Worm (Caenorhabditis elegans) whole organism, late embryonic: ENCODE results near the gene F07C6.6.

ENCODE experiments used
- ceh-9 ChIP-seq: sonication (generic microtip); optimal IDR thresholded peaks from 2 replicates; lab custom pipeline; 2016; ENCODE audit warnings: mild to moderate bottlenecking, missing genetic modification characterization, inconsistent platforms, missing compliant biosample characterization
- ets-4 ChIP-seq: sonication (generic microtip); optimal IDR thresholded peaks from 2 replicates; lab custom pipeline; 2016; ENCODE audit warnings: missing genetic modification characterization, missing compliant biosample characterization
- lim-6 ChIP-seq: sonication (generic microtip); optimal IDR thresholded peaks from 2 replicates; lab custom pipeline; 2016; ENCODE audit warnings: missing genetic modification characterization, missing compliant biosample characterization
- pag-3 ChIP-seq: sonication (generic microtip); optimal IDR thresholded peaks from 2 replicates; lab custom pipeline; 2016; ENCODE audit warnings: missing compliant biosample characterization, missing genetic modification characterization, borderline replicate concordance
- unc-3 ChIP-seq, 2 experiments: fragments of 200-800 bp in 1 of 2; sonication (Bioruptor generic) in 1 of 2; sonication (generic microtip) in 1 of 2; conservative IDR thresholded peaks in 1 of 2; optimal IDR thresholded peaks in 1 of 2; 2 replicates each; pipeline versions ENCODE4 v1.3.6 to Lab custom; 2016 to 2022; ENCODE audit warnings: missing compliant biosample characterization in 2 of 2, missing genetic modification characterization in 2 of 2, missing genetic modification reagents in 1 of 2
- unc-86 ChIP-seq: sonication (generic microtip); optimal IDR thresholded peaks from 2 replicates; lab custom pipeline; 2016; ENCODE audit warnings: missing genetic modification characterization, missing compliant biosample characterization

DNA sequence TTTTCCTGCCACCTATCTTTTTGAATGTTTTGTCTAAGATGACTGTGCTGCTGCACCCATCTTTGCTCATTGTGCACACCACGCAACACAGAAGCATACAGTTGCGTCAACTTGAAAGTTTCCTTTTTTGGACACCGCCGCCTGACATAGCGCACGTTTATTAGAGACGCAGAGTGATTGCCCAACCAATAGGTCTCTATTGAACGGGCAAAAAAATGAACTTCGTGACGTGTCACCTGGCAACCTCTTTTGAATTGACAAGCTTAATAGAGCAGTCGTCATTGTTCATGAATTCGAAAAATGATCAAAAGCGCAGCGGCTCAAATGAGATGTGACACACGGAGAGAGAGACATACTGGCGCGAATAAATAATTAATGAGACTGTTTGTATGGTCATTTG lies 19.0 kb downstream of the F07C6.6 start:
- no peak for TF ChIP-seq ets-4 (tag; lab: Kevin White, UChicago)
- TF ChIP-seq unc-3 (GFP tag; conservative IDR thresholded peaks at IDR 0.05; lab: Robert Waterston, UW) = no peak
- no peak for TF ChIP-seq unc-3 (tag; optimal IDR thresholded peaks at IDR 0.05; lab: Kevin White, UChicago)
- no peak for TF ChIP-seq unc-86 (tag; lab: Kevin White, UChicago)
- TF ChIP-seq lim-6 (tag; lab: Kevin White, UChicago) = no peak
- no peak for TF ChIP-seq pag-3 (tag; lab: Kevin White, UChicago)
- no peak for TF ChIP-seq ceh-9
